Worm (Caenorhabditis elegans) whole organism, young adult: ENCODE measurements around the gene Y58A7A.2.

ENCODE experiments used
- akir-1 ChIP-seq: fragments of 200-800 bp; sonication (Bioruptor generic); optimal IDR thresholded peaks from 2 replicates; lab custom pipeline; 2018; ENCODE audit warnings: mild to moderate bottlenecking, missing genetic modification characterization, moderate library complexity, missing compliant biosample characterization
- efl-1 ChIP-seq: fragments of 150-350 bp; optimal IDR thresholded peaks from 2 replicates; lab custom pipeline; 2014; ENCODE audit warnings: missing biosample characterization, missing genetic modification reagents, missing genetic modification characterization
- lin-54 ChIP-seq: fragments of 200-800 bp; sonication (Bioruptor generic); optimal IDR thresholded peaks from 2 replicates; lab custom pipeline; 2018; ENCODE audit warnings: mild to moderate bottlenecking, missing genetic modification characterization, missing compliant biosample characterization
- sea-2 ChIP-seq: fragments of 200-800 bp; sonication (Bioruptor generic); IDR thresholded peaks from 2 replicates; pipeline ENCODE4 v1.3.6; 2022; ENCODE audit warnings: missing genetic modification characterization, missing compliant biosample characterization
- zim-3 ChIP-seq: sonication (generic microtip); optimal IDR thresholded peaks from 2 replicates; lab custom pipeline; 2017; ENCODE audit warnings: mild to moderate bottlenecking, missing genetic modification characterization, moderate library complexity, missing compliant biosample characterization
- ztf-22 ChIP-seq: fragments of 200-800 bp; sonication (Bioruptor generic); optimal IDR thresholded peaks from 2 replicates; lab custom pipeline; 2018; ENCODE audit warnings: mild to moderate bottlenecking, missing genetic modification characterization, moderate library complexity, missing compliant biosample characterization
- ztf-25 ChIP-seq: fragments of 200-800 bp; sonication (Bioruptor generic); IDR thresholded peaks from 2 replicates; pipeline ENCODE4 v1.3.6; 2022; ENCODE audit warnings: missing genetic modification reagents, missing genetic modification characterization, missing compliant biosample characterization
- ztf-3 ChIP-seq: fragments of 200-800 bp; sonication (Bioruptor generic); optimal IDR thresholded peaks from 2 replicates; lab custom pipeline; 2018; ENCODE audit warnings: mild to moderate bottlenecking, missing genetic modification characterization, missing compliant biosample characterization

DNA sequence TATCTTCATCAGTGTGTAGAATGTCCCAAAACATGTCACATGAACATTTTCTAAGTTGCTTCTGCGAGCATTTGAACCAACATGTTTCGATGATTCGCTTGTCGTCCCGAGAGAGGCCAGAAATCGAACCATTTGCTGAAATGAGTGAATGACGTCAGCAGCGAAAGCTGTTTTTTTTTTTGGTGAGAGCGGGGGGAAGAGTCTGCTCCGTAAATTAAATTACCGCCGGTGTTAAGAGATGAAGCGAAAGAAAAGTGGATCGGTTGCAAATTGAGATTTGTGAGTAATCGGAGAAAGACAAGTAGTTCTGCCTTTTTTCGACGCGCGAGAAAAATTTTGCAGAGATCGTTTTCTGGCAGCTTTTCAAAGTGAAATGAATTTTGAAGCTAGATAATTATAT, 16.3 kb upstream of the Y58A7A.2 start:
- TF ChIP-seq efl-1 (GFP tag; lab: Kevin White, UChicago) (no peak), ztf-25 (GFP tag; lab: Robert Waterston, UW) (no peak), zim-3 (tag; lab: Kevin White, UChicago) (no peak), ztf-3 (GFP tag; lab: Kevin White, UChicago) (no peak), akir-1 (GFP tag; lab: Kevin White, UChicago) (no peak), sea-2 (GFP tag; lab: Robert Waterston, UW) (no peak), ztf-22 (GFP tag; lab: Kevin White, UChicago) (no peak), lin-54 (GFP tag; lab: Kevin White, UChicago) (no peak)
